Fruit fly (Drosophila melanogaster) whole organism, prepupa: ENCODE results near the gene Pcif1.

Experiments
- CG6854 ChIP-seq: fragments of 200-800 bp; sonication (Bioruptor generic); optimal IDR thresholded peaks from 2 replicates; lab custom pipeline; 2017; ENCODE audit warnings: missing biosample characterization, mild to moderate bottlenecking, missing genetic modification characterization
- Eip75B ChIP-seq: fragments of 200-800 bp; sonication (Bioruptor generic); optimal IDR thresholded peaks from 3 replicates; lab custom pipeline; 2016; ENCODE audit warnings: missing biosample characterization, missing genetic modification characterization
- Eip93F ChIP-seq: fragments of 200-800 bp; sonication (Bioruptor generic); optimal IDR thresholded peaks from 2 replicates; lab custom pipeline; 2016; ENCODE audit warnings: missing biosample characterization, mild to moderate bottlenecking, missing genetic modification characterization
- Ets21C ChIP-seq: fragments of 200-800 bp; sonication (Bioruptor generic); optimal IDR thresholded peaks from 3 replicates; lab custom pipeline; 2016; ENCODE audit warnings: missing biosample characterization, missing genetic modification characterization
- Gug ChIP-seq: fragments of 200-800 bp; sonication (Bioruptor generic); IDR thresholded peaks from 2 replicates; pipeline ENCODE4 v1.3.6; 2022; ENCODE audit warnings: missing biosample characterization, missing genetic modification characterization
- Sox14 ChIP-seq: fragments of 200-800 bp; sonication (Bioruptor generic); optimal IDR thresholded peaks from 3 replicates; lab custom pipeline; 2016; ENCODE audit warnings: missing biosample characterization, missing genetic modification characterization
- fkh ChIP-seq: fragments of 200-800 bp; sonication (Bioruptor generic); optimal IDR thresholded peaks from 3 replicates; lab custom pipeline; 2017; ENCODE audit warnings: missing biosample characterization, mild to moderate bottlenecking, missing genetic modification characterization, moderate library complexity
- ss ChIP-seq, 2 experiments: fragments of 200-800 bp; sonication (Bioruptor generic); optimal IDR thresholded peaks; 2 replicates in 1 of 2; 3 replicates in 1 of 2; lab custom pipeline; 2017 to 2018; ENCODE audit warnings: mild to moderate bottlenecking in 2 of 2, missing biosample characterization in 2 of 2, missing genetic modification characterization in 2 of 2, moderate library complexity in 1 of 2

- TF ChIP-seq Ets21C (GFP tag; lab: Kevin White, UChicago), result no peak
- TF ChIP-seq Sox14 (GFP tag; lab: Kevin White, UChicago), result no peak
- no peak for TF ChIP-seq ss (GFP tag; optimal IDR thresholded peaks at IDR 0.05; lab: Kevin White, UChicago)
- TF ChIP-seq CG6854 (GFP tag; lab: Kevin White, UChicago), result no peak
- TF ChIP-seq fkh (GFP tag; lab: Kevin White, UChicago), result peak; percentile 10
- no peak for TF ChIP-seq Eip75B
- no peak for TF ChIP-seq Gug (GFP tag; lab: Robert Waterston, UW)
- TF ChIP-seq Eip93F (GFP tag; lab: Kevin White, UChicago), result no peak
Observed at dm6 chr3L:20784394-20784793, 1.6 kb downstream of the Pcif1 start.
